Worm (Caenorhabditis elegans) whole organism, L2 larva: Measurements from ENCODE around the gene srd-21.

Experiments
- R02D3.7 ChIP-seq: fragments of 150-350 bp; optimal IDR thresholded peaks from 2 replicates; lab custom pipeline; 2014; ENCODE audit warnings: missing biosample characterization, missing genetic modification characterization
- ceh-82 ChIP-seq: fragments of 150-350 bp; optimal IDR thresholded peaks from 2 replicates; lab custom pipeline; 2014; ENCODE audit warnings: missing biosample characterization, missing genetic modification characterization
- nhr-12 ChIP-seq: fragments of 150-350 bp; optimal IDR thresholded peaks from 2 replicates; lab custom pipeline; 2014; ENCODE audit warnings: missing biosample characterization, missing genetic modification characterization
- nhr-25 ChIP-seq: fragments of 150-350 bp; sonication (generic microtip); optimal IDR thresholded peaks from 3 replicates; lab custom pipeline; 2014; ENCODE audit warnings: missing biosample characterization, missing genetic modification characterization
- zag-1 ChIP-seq: fragments of 150-350 bp; optimal IDR thresholded peaks from 2 replicates; lab custom pipeline; 2014; ENCODE audit warnings: missing biosample characterization, missing genetic modification characterization
- ztf-11 ChIP-seq: sonication (generic microtip); optimal IDR thresholded peaks from 2 replicates; lab custom pipeline; 2017; ENCODE audit warnings: missing biosample characterization, missing genetic modification characterization

- TF ChIP-seq nhr-12 (no peak), nhr-25 (tag; lab: Kevin White, UChicago) (no peak), zag-1 (tag; lab: Kevin White, UChicago) (no peak), R02D3.7 (tag; lab: Kevin White, UChicago) (no peak), ceh-82 (tag; lab: Kevin White, UChicago) (no peak), ztf-11 (tag; lab: Kevin White, UChicago) (no peak)
Measured at ce11 chrV:16638204-16638603, 8.5 kb downstream of the srd-21 start, which contains the start of gene srw-76.
